Worm (Caenorhabditis elegans) whole organism, L1 larva: ENCODE data around the gene Y38F1A.8.

Source experiments
- blmp-1 ChIP-seq: fragments of 150-350 bp; optimal IDR thresholded peaks from 2 replicates; lab custom pipeline; 2014; ENCODE audit warnings: missing biosample characterization, missing genetic modification characterization
- fkh-10 ChIP-seq: sonication (generic microtip); optimal IDR thresholded peaks from 2 replicates; lab custom pipeline; 2017; ENCODE audit warnings: missing biosample characterization, missing genetic modification reagents, missing genetic modification characterization
- lsy-2 ChIP-seq, 2 experiments: fragments of 150-350 bp; optimal IDR thresholded peaks; 2 replicates each; lab custom pipeline; 2014; ENCODE audit warnings: missing biosample characterization in 2 of 2, missing genetic modification characterization in 2 of 2
- nhr-11 ChIP-seq: fragments of 150-350 bp; optimal IDR thresholded peaks from 2 replicates; lab custom pipeline; 2014; ENCODE audit warnings: missing biosample characterization, missing genetic modification characterization

DNA sequence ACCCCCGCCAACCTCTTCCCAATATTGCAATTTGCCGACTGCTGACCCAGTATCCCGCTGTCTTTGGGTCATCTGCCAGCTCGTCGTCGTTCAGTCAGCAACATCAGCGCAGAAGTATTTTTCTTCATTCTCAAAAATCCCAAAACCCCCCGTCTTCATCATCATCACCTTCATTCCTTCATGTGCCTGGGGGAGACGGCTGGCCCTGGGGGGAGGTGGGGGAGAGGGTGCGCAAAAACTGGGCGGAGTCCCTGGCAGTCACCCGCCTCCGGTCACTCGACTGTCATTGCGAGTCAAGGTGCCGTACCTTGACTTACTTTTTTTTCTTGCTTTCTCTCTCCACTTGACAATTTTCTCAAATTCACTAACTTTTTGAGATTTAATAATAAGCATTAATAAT is 12.9 kb downstream of the Y38F1A.8 start:
- TF ChIP-seq nhr-11 = no peak
- TF ChIP-seq lsy-2 (tag; optimal IDR thresholded peaks at IDR 0.05; lab: Kevin White, UChicago) = no peak
- TF ChIP-seq fkh-10 (GFP tag; lab: Kevin White, UChicago) = no peak
- no peak for TF ChIP-seq blmp-1 (tag; lab: Kevin White, UChicago)
